Fruit fly (Drosophila melanogaster) whole organism, embryonic: Measurements from ENCODE around the gene sff.

Experiments used
- Xbp1 ChIP-seq: fragments of 200-800 bp; sonication (Bioruptor generic); optimal IDR thresholded peaks from 3 replicates; lab custom pipeline; 2016; ENCODE audit warnings: missing biosample characterization, mild to moderate bottlenecking, missing genetic modification characterization
- disco-r ChIP-seq: fragments of 200-800 bp; sonication (Bioruptor generic); optimal IDR thresholded peaks from 2 replicates; lab custom pipeline; 2016; ENCODE audit warnings: missing biosample characterization, missing genetic modification characterization
- en ChIP-seq: fragments of 200-800 bp; sonication (Bioruptor generic); optimal IDR thresholded peaks from 2 replicates; lab custom pipeline; 2016; ENCODE audit warnings: missing biosample characterization, missing genetic modification characterization
- nerfin-1 ChIP-seq: fragments of 200-800 bp; sonication (Bioruptor generic); optimal IDR thresholded peaks from 3 replicates; lab custom pipeline; 2019; ENCODE audit warnings: missing biosample characterization, mild to moderate bottlenecking, missing genetic modification characterization, moderate library complexity
- tin ChIP-seq: fragments of 200-800 bp; sonication (Bioruptor generic); optimal IDR thresholded peaks from 3 replicates; lab custom pipeline; 2016; ENCODE audit warnings: missing biosample characterization, missing genetic modification characterization
- tio ChIP-seq: fragments of 200-800 bp; sonication (Bioruptor generic); optimal IDR thresholded peaks from 2 replicates; lab custom pipeline; 2017; ENCODE audit warnings: missing biosample characterization, missing genetic modification characterization, inconsistent platforms
- toy ChIP-seq: fragments of 200-800 bp; sonication (Bioruptor generic); IDR thresholded peaks from 2 replicates; pipeline ENCODE4 v1.3.6; 2022; ENCODE audit warnings: missing biosample characterization, missing genetic modification characterization

DNA sequence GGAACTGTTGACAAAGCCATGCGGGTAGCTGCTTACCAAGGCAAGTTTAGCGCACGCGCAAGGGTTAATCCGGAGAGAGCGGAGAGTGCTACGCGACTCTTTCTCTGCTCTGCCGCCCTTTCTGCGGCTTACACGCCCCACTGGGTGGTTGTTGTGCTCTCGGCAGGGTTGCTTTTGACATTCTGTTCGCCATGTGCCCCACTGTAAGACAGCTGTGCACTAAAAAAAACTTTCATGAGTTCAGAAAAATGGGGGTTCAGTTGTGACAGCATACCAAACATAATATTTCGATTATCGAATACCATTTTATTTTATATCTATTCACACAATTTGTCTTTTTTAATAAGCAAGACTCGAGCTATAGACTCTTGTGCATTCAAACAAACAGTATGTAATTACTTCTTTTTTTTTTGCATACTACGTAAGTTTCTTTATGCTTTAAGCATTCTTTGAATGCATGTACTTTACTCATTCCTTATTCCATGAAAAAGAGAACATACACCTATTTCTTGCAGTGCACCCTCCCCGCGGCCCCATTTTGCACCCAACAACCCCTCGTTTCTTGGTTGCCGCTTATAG is 3.5 kb downstream of the sff start:
- TF ChIP-seq tio (GFP tag; lab: Kevin White, UChicago) = peak; percentile 2
- TF ChIP-seq Xbp1 (GFP tag; lab: Kevin White, UChicago) = peak; percentile 25
- TF ChIP-seq tin = peak; percentile 8
- TF ChIP-seq nerfin-1 = peak; percentile 3
- TF ChIP-seq toy (GFP tag; lab: Robert Waterston, UW) = no peak
- TF ChIP-seq disco-r (GFP tag; lab: Kevin White, UChicago) = no peak
- TF ChIP-seq en (GFP tag; lab: Kevin White, UChicago) = no peak
